Worm (Caenorhabditis elegans): ENCODE measurements around the gene clec-252.
A peak's percentile ranks its signal among the peaks of the same experiment; 100 is the strongest.

clec-252 gene

DNA sequence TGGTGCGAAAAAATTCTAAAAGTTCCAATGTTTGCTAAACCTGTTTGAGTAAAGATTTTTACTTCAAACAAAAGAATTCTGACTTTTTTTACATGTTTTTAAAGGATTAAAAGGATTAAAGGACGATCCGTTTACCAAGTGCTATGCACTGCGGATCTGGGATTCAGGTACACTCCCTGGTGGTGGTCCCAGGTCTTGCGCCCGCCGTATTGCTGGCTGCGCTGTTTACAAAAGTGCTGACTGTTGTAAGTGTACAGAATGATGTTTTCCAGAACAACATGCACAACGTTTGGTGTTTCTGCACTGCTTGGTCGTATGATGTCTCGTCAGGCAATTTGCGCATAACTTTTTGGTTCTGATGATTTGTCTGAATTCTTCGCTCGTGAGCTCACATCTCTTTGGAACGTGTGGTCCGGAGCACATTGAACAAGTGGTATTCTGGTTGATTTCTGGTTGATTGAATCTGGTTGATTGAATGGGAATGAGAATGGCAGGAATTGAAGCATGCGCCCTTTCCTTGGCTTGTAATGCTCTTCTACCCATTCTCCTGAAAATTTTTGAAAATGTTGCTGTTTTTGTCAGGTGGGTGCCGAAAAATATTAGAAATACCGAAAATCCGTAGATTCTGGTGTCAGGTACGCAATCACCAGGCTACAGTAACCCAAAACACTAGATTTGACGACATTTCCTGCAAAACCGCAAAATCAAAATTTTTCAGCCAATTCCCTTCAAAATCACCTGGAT lies 43.1 kb downstream of the clec-252 start (continued):
- TF ChIP-seq daf-16 (GFP tag; optimal IDR thresholded peaks at IDR 0.05), result no peak
- TF ChIP-seq daf-16 (tag; optimal IDR thresholded peaks at IDR 0.05), result no peak
- no peak for TF ChIP-seq mes-2 (tag; optimal IDR thresholded peaks at IDR 0.05; ENCODE audit: poor library complexity, severe bottlenecking)

DNA sequence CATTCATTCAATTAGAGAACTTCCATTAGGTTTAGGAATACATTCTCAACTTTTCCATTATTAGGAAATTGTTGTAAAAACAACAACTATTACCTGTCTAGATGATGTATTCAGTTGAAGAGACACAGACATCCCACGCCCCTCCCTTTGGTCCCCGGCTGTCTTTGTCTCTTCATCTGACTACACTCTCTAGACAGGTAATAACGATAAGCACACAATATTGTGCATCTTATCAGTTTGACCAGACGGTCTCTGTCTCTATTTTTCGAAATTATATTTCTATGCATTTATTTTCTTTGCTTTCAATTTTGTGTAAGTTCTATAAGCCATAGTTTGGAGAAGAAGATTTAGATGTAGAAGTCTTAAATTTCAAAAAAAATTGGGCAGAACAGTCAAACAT lies 47.3 kb downstream of the clec-252 start, which contains the start of gene Y69H2.9:
TSS of gene Y69H2.9 (plus strand) at position 233 of the 400 bp plus-strand sequence.
- no peak for TF ChIP-seq F49E8.2 (tag; optimal IDR thresholded peaks at IDR 0.05; ENCODE audit: borderline replicate concordance)
- TF ChIP-seq ceh-28 (tag; optimal IDR thresholded peaks at IDR 0.05), result no peak
- TF ChIP-seq lin-13 (GFP tag; optimal IDR thresholded peaks at IDR 0.05), result no peak
- no peak for TF ChIP-seq mdl-1 (tag; optimal IDR thresholded peaks at IDR 0.05)
- TF ChIP-seq mdt-29 (GFP tag; IDR thresholded peaks at IDR 0.05), result no peak
- no peak for TF ChIP-seq dmd-8 (GFP tag; IDR thresholded peaks at IDR 0.05)
- no peak for TF ChIP-seq F10B5.3 (tag; optimal IDR thresholded peaks at IDR 0.05)
- TF ChIP-seq ctbp-1 (GFP tag; IDR thresholded peaks at IDR 0.05), result no peak
- peak; percentile 52; the same call in 1 of the 2 replicates for TF ChIP-seq dmd-6 (GFP tag; IDR thresholded peaks at IDR 0.05)
- TF ChIP-seq zip-11 (GFP tag; IDR thresholded peaks at IDR 0.05), result no peak
- peak; percentile 74 for TF ChIP-seq hlh-11 (tag; optimal IDR thresholded peaks at IDR 0.05)
- no peak for TF ChIP-seq jun-1 (tag; optimal IDR thresholded peaks at IDR 0.05)
- TF ChIP-seq hlh-30 (tag; optimal IDR thresholded peaks at IDR 0.05; ENCODE audit: insufficient read depth), result no peak
- no peak for TF ChIP-seq dpl-1 (GFP tag; optimal IDR thresholded peaks at IDR 0.05)
- no peak for TF ChIP-seq tra-1 (GFP tag; IDR thresholded peaks at IDR 0.05)
- peak; percentile 79 for TF ChIP-seq pqm-1 (tag; optimal IDR thresholded peaks at IDR 0.05)
- no peak for TF ChIP-seq nhr-42 (GFP tag; IDR thresholded peaks at IDR 0.05)
- peak; percentile 77 for TF ChIP-seq nhr-28 (tag; optimal IDR thresholded peaks at IDR 0.05)
- no peak for TF ChIP-seq lsy-2 (tag; optimal IDR thresholded peaks at IDR 0.05)
- no peak for TF ChIP-seq ceh-32 (tag; optimal IDR thresholded peaks at IDR 0.05; ENCODE audit: poor library complexity)
- no peak for TF ChIP-seq cey-2 (tag; optimal IDR thresholded peaks at IDR 0.05; ENCODE audit: borderline replicate concordance, insufficient read depth)
- TF ChIP-seq ceh-20 (GFP tag; IDR thresholded peaks at IDR 0.05), result no peak
- TF ChIP-seq ZK546.5 (tag; optimal IDR thresholded peaks at IDR 0.05), result no peak
- TF ChIP-seq nhr-48 (tag; optimal IDR thresholded peaks at IDR 0.05), result peak; percentile 57
- no peak for TF ChIP-seq ceh-82 (tag; optimal IDR thresholded peaks at IDR 0.05)
- TF ChIP-seq daf-19 (GFP tag; conservative IDR thresholded peaks at IDR 0.05), result no peak
- TF ChIP-seq Y105C5A.15 (GFP tag; IDR thresholded peaks at IDR 0.05), result no peak
- TF ChIP-seq T26A8.4 (GFP tag; IDR thresholded peaks at IDR 0.05), result no peak
- TF ChIP-seq daf-16 (GFP tag; optimal IDR thresholded peaks at IDR 0.05), result no peak
- TF ChIP-seq daf-16 (tag; optimal IDR thresholded peaks at IDR 0.05), result peak; percentile 80
- TF ChIP-seq nhr-11 (tag; optimal IDR thresholded peaks at IDR 0.05), result no peak
- peak; percentile 3 for TF ChIP-seq nhr-77 (tag; optimal IDR thresholded peaks at IDR 0.05)
- no peak for TF ChIP-seq F37D6.2 (tag; optimal IDR thresholded peaks at IDR 0.05)
- TF ChIP-seq unc-62 (GFP tag; optimal IDR thresholded peaks at IDR 0.05 in 1 of 2), result no peak
- no peak for TF ChIP-seq unc-62 (tag; optimal IDR thresholded peaks at IDR 0.05)
- no peak for TF ChIP-seq tag-97 (GFP tag; IDR thresholded peaks at IDR 0.05)

DNA sequence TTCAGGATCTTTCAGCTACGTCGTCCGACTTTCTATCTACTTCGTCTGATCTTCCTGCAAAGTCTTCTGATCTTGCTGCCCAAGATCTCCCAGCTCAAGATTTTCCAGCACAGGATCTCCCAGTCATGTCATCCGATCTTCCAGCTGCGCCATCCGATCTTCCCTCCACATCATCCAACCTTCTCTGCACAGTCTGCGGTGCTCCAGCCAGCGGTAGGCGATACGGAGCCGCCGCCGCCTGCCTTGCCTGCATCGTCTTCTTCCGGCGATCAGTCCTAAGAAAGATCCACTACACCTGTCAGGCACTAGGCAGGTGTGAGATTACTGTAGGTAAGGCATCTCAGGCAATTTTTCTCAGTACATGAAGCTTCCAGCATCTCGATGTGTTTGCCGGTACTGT lies 49.3 kb downstream of the clec-252 start, which contains the start of gene nhr-241:
TSS of gene nhr-241 (plus strand) at position 126 of the 400 bp plus-strand sequence.
- no peak for TF ChIP-seq cey-2 (tag; optimal IDR thresholded peaks at IDR 0.05; ENCODE audit: borderline replicate concordance, insufficient read depth)
- TF ChIP-seq zfp-2 (tag; optimal IDR thresholded peaks at IDR 0.05), result no peak
- no peak for TF ChIP-seq vab-7 (GFP tag; IDR thresholded peaks at IDR 0.05)
- no peak for TF ChIP-seq rbr-2 (tag; optimal IDR thresholded peaks at IDR 0.05)
- TF ChIP-seq hlh-30 (tag; optimal IDR thresholded peaks at IDR 0.05; ENCODE audit: insufficient read depth), result no peak
- no peak for TF ChIP-seq F10B5.3 (tag; optimal IDR thresholded peaks at IDR 0.05)
- no peak for TF ChIP-seq mdt-29 (GFP tag; IDR thresholded peaks at IDR 0.05)
- no peak for TF ChIP-seq ceh-28 (tag; optimal IDR thresholded peaks at IDR 0.05)
- TF ChIP-seq aha-1 (tag), result peak; percentile 51
- no peak for TF ChIP-seq attf-4 (tag; optimal IDR thresholded peaks at IDR 0.05)
- no peak for TF ChIP-seq hif-1 (tag; optimal IDR thresholded peaks at IDR 0.05)
- no peak for TF ChIP-seq unc-62 (GFP tag; optimal IDR thresholded peaks at IDR 0.05 in 1 of 2)
- no peak for TF ChIP-seq unc-62 (tag; optimal IDR thresholded peaks at IDR 0.05)
- no peak for TF ChIP-seq pha-4 (GFP tag; IDR thresholded peaks at IDR 0.05)
- no peak for TF ChIP-seq pha-4 (tag; optimal IDR thresholded peaks at IDR 0.05)
- no peak for TF ChIP-seq D1046.2 (GFP tag; IDR thresholded peaks at IDR 0.05)
- no peak for TF ChIP-seq nhr-77 (tag; optimal IDR thresholded peaks at IDR 0.05)
- peak; percentile 84 for TF ChIP-seq set-16 (GFP tag; IDR thresholded peaks at IDR 0.05)
- no peak for TF ChIP-seq R02D3.7 (tag; optimal IDR thresholded peaks at IDR 0.05)
